Fruit fly (Drosophila melanogaster) whole organism: ENCODE data around the gene Mlc1.

Experiments
- CG8478 ChIP-seq: fragments of >200 bp; optimal IDR thresholded peaks from 2 replicates; lab custom pipeline; 2018; ENCODE audit warnings: inconsistent platforms
- Dll ChIP-seq: fragments of >200 bp; optimal IDR thresholded peaks from 2 replicates; lab custom pipeline; 2017
- EcR ChIP-seq, 2 experiments: fragments of >200 bp; optimal IDR thresholded peaks; 2 replicates each; lab custom pipeline; 2017; ENCODE audit warnings: missing biosample characterization in 2 of 2, missing genetic modification characterization in 2 of 2, missing genetic modification reagents in 2 of 2
- pan ChIP-seq: fragments of >200 bp; optimal IDR thresholded peaks from 2 replicates; lab custom pipeline; 2017
- psq ChIP-seq: fragments of >200 bp; optimal IDR thresholded peaks from 2 replicates; lab custom pipeline; 2017
- usp ChIP-seq: fragments of >200 bp; optimal IDR thresholded peaks from 2 replicates; lab custom pipeline; 2017; ENCODE audit warnings: missing biosample characterization, missing genetic modification characterization, mixed read lengths

Mlc1 gene

DNA sequence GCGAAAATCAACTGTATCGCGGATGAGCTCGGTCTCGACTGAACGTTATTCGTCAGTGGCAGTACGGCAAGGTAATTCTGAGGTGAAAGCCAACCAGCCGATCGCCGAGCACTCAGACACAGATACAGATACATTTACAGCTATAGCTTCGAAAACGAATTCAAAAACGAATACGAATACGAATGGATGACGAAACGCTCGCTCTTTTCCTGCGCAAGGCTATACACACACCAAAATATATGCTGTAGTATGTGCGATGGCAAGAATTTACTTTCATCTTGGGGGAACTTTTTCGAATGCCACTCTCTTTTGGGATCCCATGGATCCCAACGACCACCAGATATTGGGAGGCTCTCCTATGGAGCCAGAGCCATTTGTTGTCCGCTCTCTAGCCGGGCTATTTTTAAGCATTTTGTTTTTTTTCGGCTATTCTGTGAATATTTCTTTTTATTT, at the start of gene Mlc1:
Gene Mlc1, minus strand, starts transcription at position 51 of the 453 bp plus-strand sequence.
- no peak for TF ChIP-seq pan (lab: Kevin White, UChicago)

dm6 chr3R:27706581-27707181, 46.7 kb upstream of the Mlc1 start, which contains the start of the genes CROT and CG12877:
TSS of gene CROT (minus strand) at chr3R:27706751.
TSS of gene CG12877 (plus strand) at chr3R:27707100.
- TF ChIP-seq usp (GFP tag; lab: Kevin White, UChicago) (no peak), pan (lab: Kevin White, UChicago) (no peak), psq (lab: Kevin White, UChicago) (no peak), EcR (GFP tag; optimal IDR thresholded peaks at IDR 0.05; lab: Kevin White, UChicago) (no peak), Dll (lab: Kevin White, UChicago) (no peak), CG8478 (lab: Kevin White, UChicago) (no peak)

dm6 chr3R:27706039-27706580, 46.1 kb upstream of the Mlc1 start:
- TF ChIP-seq pan (lab: Kevin White, UChicago) (no peak), EcR (GFP tag; optimal IDR thresholded peaks at IDR 0.05; lab: Kevin White, UChicago) (no peak), psq (lab: Kevin White, UChicago) (no peak), CG8478 (lab: Kevin White, UChicago) (no peak), usp (GFP tag; lab: Kevin White, UChicago) (no peak), Dll (lab: Kevin White, UChicago) (no peak)

- no peak for TF ChIP-seq pan (lab: Kevin White, UChicago)
- TF ChIP-seq usp (GFP tag; lab: Kevin White, UChicago): no peak
- TF ChIP-seq psq (lab: Kevin White, UChicago): no peak
- no peak for TF ChIP-seq CG8478 (lab: Kevin White, UChicago)
- no peak for TF ChIP-seq EcR (GFP tag; optimal IDR thresholded peaks at IDR 0.05; lab: Kevin White, UChicago)
- no peak for TF ChIP-seq Dll (lab: Kevin White, UChicago)
Observed at dm6 chr3R:27700229-27700573, 40.2 kb upstream of the Mlc1 start, which contains the start of gene btz. TSS of gene btz (plus strand) at chr3R:27700361.

dm6 chr3R:27699540-27700228, 39.7 kb upstream of the Mlc1 start, which contains the start of gene ALiX:
TSS of gene ALiX (minus strand) at chr3R:27700110.
- TF ChIP-seq usp (GFP tag; lab: Kevin White, UChicago) (no peak), EcR (GFP tag; optimal IDR thresholded peaks at IDR 0.05; lab: Kevin White, UChicago) (no peak), CG8478 (lab: Kevin White, UChicago) (no peak), psq (lab: Kevin White, UChicago) (no peak), Dll (lab: Kevin White, UChicago) (no peak), pan (lab: Kevin White, UChicago) (no peak)

DNA sequence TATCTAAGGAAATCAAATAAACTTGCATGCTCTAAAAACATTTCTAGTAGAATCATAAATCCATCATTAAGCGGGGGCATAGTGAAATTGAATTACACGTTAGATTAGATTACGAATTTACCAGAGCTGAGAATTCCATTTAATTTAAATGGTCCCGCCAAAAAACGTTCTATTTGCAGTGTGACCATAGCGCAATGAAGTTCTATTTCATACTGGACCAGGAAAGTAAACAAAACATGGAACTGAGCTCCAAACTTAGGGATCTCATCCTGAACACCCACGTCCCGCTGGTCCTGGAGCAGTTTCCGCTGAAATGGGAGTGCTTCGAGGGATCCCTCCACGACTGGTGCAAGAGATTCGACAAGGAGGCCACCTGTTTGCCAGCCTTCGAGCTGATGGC, 35.0 kb upstream of the Mlc1 start, which contains the start of gene HSPBAP1:
Gene HSPBAP1, plus strand, starts transcription at position 217 of the 400 bp plus-strand sequence.
- no peak for TF ChIP-seq Dll (lab: Kevin White, UChicago)

DNA sequence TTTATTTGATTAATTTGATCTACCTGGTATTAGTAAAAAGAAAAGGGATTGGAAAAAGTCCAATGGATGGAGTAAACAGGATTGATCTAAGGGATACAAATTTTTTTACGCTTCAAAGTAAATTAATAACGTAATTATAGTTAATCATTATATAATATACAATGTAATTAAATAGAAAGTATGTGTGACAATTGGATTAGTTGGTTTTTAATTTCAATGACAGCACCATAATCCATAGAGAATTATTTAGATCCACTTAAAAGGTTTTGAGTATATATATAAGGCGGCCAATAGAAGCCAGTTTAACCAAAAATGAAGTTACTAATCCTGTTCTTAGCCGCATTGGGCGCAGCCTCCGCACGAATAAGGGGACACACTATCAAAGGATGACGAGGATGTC, 34.6 kb upstream of the Mlc1 start, which contains the start of gene Acp98AB:
Gene Acp98AB, plus strand, starts transcription at position 301 of the 400 bp plus-strand sequence.
- no peak for TF ChIP-seq psq (lab: Kevin White, UChicago)
- TF ChIP-seq EcR (GFP tag; optimal IDR thresholded peaks at IDR 0.05; lab: Kevin White, UChicago): no peak
- TF ChIP-seq pan (lab: Kevin White, UChicago): no peak
- TF ChIP-seq usp (GFP tag; lab: Kevin White, UChicago): no peak
- no peak for TF ChIP-seq Dll (lab: Kevin White, UChicago)

DNA sequence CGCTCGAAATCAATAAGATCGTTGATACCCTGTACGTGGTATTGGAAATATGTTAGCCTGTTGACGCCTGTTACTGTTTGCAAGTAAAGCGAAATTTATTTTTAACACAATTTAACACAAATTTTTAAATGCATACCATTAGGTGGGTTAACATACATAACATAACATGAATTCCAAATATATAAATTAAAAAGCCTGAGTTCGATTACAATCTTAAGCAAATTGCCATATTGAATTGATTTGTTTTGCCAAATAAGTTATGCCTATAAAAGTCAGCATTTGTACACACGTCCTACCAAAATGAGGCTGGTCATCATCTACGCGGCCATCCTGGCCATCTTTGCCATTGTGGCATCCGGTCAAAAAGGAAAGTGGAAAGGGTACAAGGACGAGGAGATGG, 34.0 kb upstream of the Mlc1 start, which contains the start of gene CG43319:
Gene CG43319, plus strand, starts transcription at position 301 of the 400 bp plus-strand sequence.
- TF ChIP-seq psq (lab: Kevin White, UChicago) (no peak), pan (lab: Kevin White, UChicago) (peak; percentile 61)

dm6 chr3R:27692645-27693307, 32.8 kb upstream of the Mlc1 start:
- TF ChIP-seq psq (lab: Kevin White, UChicago) (no peak), EcR (GFP tag; optimal IDR thresholded peaks at IDR 0.05; lab: Kevin White, UChicago) (no peak), CG8478 (lab: Kevin White, UChicago) (no peak), usp (GFP tag; lab: Kevin White, UChicago) (no peak), Dll (lab: Kevin White, UChicago) (no peak), pan (lab: Kevin White, UChicago) (no peak)

DNA sequence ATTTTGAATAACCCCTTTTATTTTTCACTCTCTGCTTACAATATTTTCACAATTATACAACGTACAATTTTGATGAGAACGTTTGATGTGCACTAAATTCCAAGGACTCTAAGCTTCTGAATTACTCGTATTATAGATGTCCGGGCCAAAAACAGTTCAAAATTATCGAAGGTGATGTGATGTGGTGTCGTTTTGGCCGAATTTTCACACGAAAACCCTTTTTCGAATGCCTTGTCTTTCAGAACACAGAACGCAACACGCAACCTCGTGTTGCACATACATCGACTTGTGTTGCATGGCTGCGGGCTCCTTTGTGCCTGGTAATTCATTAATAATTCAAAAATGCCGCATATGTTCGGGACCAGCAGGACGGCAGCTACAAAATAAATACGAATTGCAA, 28.1 kb upstream of the Mlc1 start, which contains the start of gene CG31055:
Gene CG31055, minus strand, starts transcription at position 101 of the 400 bp plus-strand sequence.
- no peak for TF ChIP-seq usp (GFP tag; lab: Kevin White, UChicago)

- TF ChIP-seq EcR (GFP tag; optimal IDR thresholded peaks at IDR 0.05; lab: Kevin White, UChicago) (no peak), usp (GFP tag; lab: Kevin White, UChicago) (no peak), psq (lab: Kevin White, UChicago) (no peak), Dll (lab: Kevin White, UChicago) (no peak)
Observed at dm6 chr3R:27685539-27686012, 25.6 kb upstream of the Mlc1 start, which contains the start of gene CG12880. TSS of gene CG12880 (plus strand) at chr3R:27685962.
